Fruit fly (Drosophila melanogaster): Measurements from ENCODE around the gene Mrp5.
A peak's percentile ranks its signal among the peaks of the same experiment; 100 is the strongest.

Gene Mrp5

DNA sequence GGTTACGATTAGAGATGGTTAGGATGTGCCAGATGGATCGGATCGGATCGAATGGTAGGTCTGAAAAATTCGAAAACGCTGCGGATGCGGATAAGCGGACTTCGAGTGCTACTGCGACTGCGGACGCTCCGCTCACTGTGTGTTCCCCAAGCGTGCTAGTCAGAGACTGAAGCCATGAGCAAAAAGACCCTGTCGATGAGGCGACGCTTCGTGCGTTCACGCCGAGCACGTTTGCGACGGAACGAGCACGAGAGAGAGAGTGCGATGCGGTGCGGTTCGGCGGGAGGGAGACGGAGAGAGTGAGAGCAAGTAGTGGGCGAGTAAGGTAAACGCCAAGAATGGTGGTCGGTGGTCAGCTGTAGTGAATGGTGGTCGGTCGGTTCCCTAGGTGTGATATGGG is 38.8 kb downstream of the Mrp5 start, which contains the start of gene bnl:
Gene bnl, minus strand, starts transcription at position 131 of the 400 bp plus-strand sequence.
- TF ChIP-seq Mio (GFP tag; optimal IDR thresholded peaks at IDR 0.05) (no peak), rgr (GFP tag; optimal IDR thresholded peaks at IDR 0.05) (peak; percentile 33), OdsH (GFP tag; optimal IDR thresholded peaks at IDR 0.05) (no peak), tai (GFP tag; optimal IDR thresholded peaks at IDR 0.05) (no peak), CG9705 (GFP tag; optimal IDR thresholded peaks at IDR 0.05) (no peak), dsf (GFP tag; optimal IDR thresholded peaks at IDR 0.05; ENCODE audit: borderline replicate concordance) (no peak), HLH106 (tag; optimal IDR thresholded peaks at IDR 0.05) (no peak), h (GFP tag; optimal IDR thresholded peaks at IDR 0.05) (peak; percentile 49), Abd-B (GFP tag; optimal IDR thresholded peaks at IDR 0.05) (no peak), foxo (GFP tag; optimal IDR thresholded peaks at IDR 0.05) (peak in 1 of 2 experiments; percentile 17), sv (GFP tag; optimal IDR thresholded peaks at IDR 0.05) (no peak), usp (GFP tag; optimal IDR thresholded peaks at IDR 0.05) (no peak), jim (GFP tag; optimal IDR thresholded peaks at IDR 0.05) (peak; percentile 66), Hnf4 (GFP tag; optimal IDR thresholded peaks at IDR 0.05) (peak; percentile 13), Vsx2 (GFP tag; optimal IDR thresholded peaks at IDR 0.05; ENCODE audit: partially characterized antibody) (peak; percentile 14), fru (GFP tag; optimal IDR thresholded peaks at IDR 0.05) (peak; percentile 5), psq (GFP tag; optimal IDR thresholded peaks at IDR 0.05) (peak; percentile 7), Rel (GFP tag; optimal IDR thresholded peaks at IDR 0.05) (no peak), Rel (tag; optimal IDR thresholded peaks at IDR 0.05) (peak; percentile 56), Dif (GFP tag; optimal IDR thresholded peaks at IDR 0.05; ENCODE audit: partially characterized antibody) (peak; percentile 84), dl (GFP tag; optimal IDR thresholded peaks at IDR 0.05; ENCODE audit: insufficient read depth in 1 of 2, partially characterized antibody in 2 of 2) (peak; percentile 75 to 77), Hr83 (GFP tag; optimal IDR thresholded peaks at IDR 0.05; ENCODE audit: poor library complexity, severe bottlenecking) (peak; percentile 79), br (GFP tag; optimal IDR thresholded peaks at IDR 0.05) (peak; percentile 23), GATAd (GFP tag; optimal IDR thresholded peaks at IDR 0.05) (no peak)

- TF ChIP-seq Hr83 (GFP tag; optimal IDR thresholded peaks at IDR 0.05; ENCODE audit: poor library complexity, severe bottlenecking) (no peak), fru (GFP tag; optimal IDR thresholded peaks at IDR 0.05) (no peak), rgr (GFP tag; optimal IDR thresholded peaks at IDR 0.05) (no peak), Sp1 (GFP tag; optimal IDR thresholded peaks at IDR 0.05) (no peak), lola (GFP tag; optimal IDR thresholded peaks at IDR 0.05) (no peak), CrebA (GFP tag; optimal IDR thresholded peaks at IDR 0.05; ENCODE audit: borderline replicate concordance) (no peak), pan (optimal IDR thresholded peaks at IDR 0.05) (no peak), h (GFP tag; optimal IDR thresholded peaks at IDR 0.05) (no peak), CG32264 (GFP tag; optimal IDR thresholded peaks at IDR 0.05) (no peak), woc (GFP tag; optimal IDR thresholded peaks at IDR 0.05) (no peak), GATAd (GFP tag; optimal IDR thresholded peaks at IDR 0.05) (no peak), brk (GFP tag; optimal IDR thresholded peaks at IDR 0.05) (no peak), Abd-B (GFP tag; optimal IDR thresholded peaks at IDR 0.05) (no peak), Dif (GFP tag; optimal IDR thresholded peaks at IDR 0.05; ENCODE audit: partially characterized antibody) (no peak), Hnf4 (GFP tag; optimal IDR thresholded peaks at IDR 0.05) (no peak)
These were observed 40.5 kb downstream of the Mrp5 start for dm6 chr3R:19834982-19835381.

dm6 chr3R:19833963-19834362 is 41.5 kb downstream of the Mrp5 start:
- TF ChIP-seq dsf (GFP tag; optimal IDR thresholded peaks at IDR 0.05; ENCODE audit: borderline replicate concordance) (no peak), ey (GFP tag; optimal IDR thresholded peaks at IDR 0.05) (no peak), dmrt93B (GFP tag; optimal IDR thresholded peaks at IDR 0.05) (no peak), brk (GFP tag; optimal IDR thresholded peaks at IDR 0.05) (no peak), N (GFP tag; optimal IDR thresholded peaks at IDR 0.05) (no peak), lola (GFP tag; optimal IDR thresholded peaks at IDR 0.05) (no peak), CG9705 (GFP tag; optimal IDR thresholded peaks at IDR 0.05) (no peak), br (GFP tag; optimal IDR thresholded peaks at IDR 0.05) (no peak), CrebA (GFP tag; optimal IDR thresholded peaks at IDR 0.05; ENCODE audit: borderline replicate concordance) (no peak), Sp1 (GFP tag; optimal IDR thresholded peaks at IDR 0.05) (no peak), Hr78 (GFP tag; optimal IDR thresholded peaks at IDR 0.05) (no peak), OdsH (GFP tag; optimal IDR thresholded peaks at IDR 0.05) (no peak), h (GFP tag; optimal IDR thresholded peaks at IDR 0.05) (no peak), GATAd (GFP tag; optimal IDR thresholded peaks at IDR 0.05) (no peak), usp (GFP tag; optimal IDR thresholded peaks at IDR 0.05) (no peak), Rel (GFP tag; optimal IDR thresholded peaks at IDR 0.05) (no peak), Rel (tag; optimal IDR thresholded peaks at IDR 0.05) (no peak), HLH106 (tag; optimal IDR thresholded peaks at IDR 0.05) (no peak), rgr (GFP tag; optimal IDR thresholded peaks at IDR 0.05) (no peak)

Measured in whole organism, wandering third instar larva.